Worm (Caenorhabditis elegans) whole organism, L1 larva: ENCODE data around the gene R05F9.11.

ENCODE experiments used
- ama-1 ChIP-seq: fragments of 150-350 bp; optimal IDR thresholded peaks from 2 replicates; lab custom pipeline; 2014
- ceh-8 ChIP-seq: fragments of 200-800 bp; sonication (Bioruptor generic); optimal IDR thresholded peaks from 2 replicates; lab custom pipeline; 2018; ENCODE audit warnings: mild to moderate bottlenecking, missing genetic modification characterization, moderate library complexity, missing compliant biosample characterization
- ceh-82 ChIP-seq, 3 experiments: fragments of 150-350 bp in 1 of 3; sonication (generic microtip) in 2 of 3; optimal IDR thresholded peaks; 2 replicates each; lab custom pipeline; 2014 to 2017; ENCODE audit warnings: missing biosample characterization in 3 of 3, missing genetic modification characterization in 3 of 3
- elt-2 ChIP-seq: sonication (generic microtip); optimal IDR thresholded peaks from 2 replicates; lab custom pipeline; 2016; ENCODE audit warnings: missing genetic modification characterization, mild to moderate bottlenecking, inconsistent platforms, missing compliant biosample characterization, missing genetic modification reagents
- mdl-1 ChIP-seq, 2 experiments: fragments of 150-350 bp; optimal IDR thresholded peaks; 2 replicates each; lab custom pipeline; 2014 to 2017; ENCODE audit warnings: missing biosample characterization in 2 of 2, missing genetic modification characterization in 2 of 2, inconsistent platforms in 1 of 2
- nhr-90 ChIP-seq: sonication (generic microtip); optimal IDR thresholded peaks from 2 replicates; lab custom pipeline; 2016; ENCODE audit warnings: mild to moderate bottlenecking, missing genetic modification characterization, missing compliant biosample characterization; ENCODE audit not compliant: poor library complexity
- tbx-2 ChIP-seq: sonication (generic microtip); optimal IDR thresholded peaks from 2 replicates; lab custom pipeline; 2016; ENCODE audit warnings: missing genetic modification characterization, missing compliant biosample characterization
- unc-62 ChIP-seq: fragments of 150-350 bp; optimal IDR thresholded peaks from 2 replicates; lab custom pipeline; 2014; ENCODE audit warnings: missing biosample characterization, missing genetic modification reagents, missing genetic modification characterization
- ztf-4 ChIP-seq: fragments of 150-350 bp; optimal IDR thresholded peaks from 2 replicates; lab custom pipeline; 2014; ENCODE audit warnings: missing biosample characterization, missing genetic modification characterization

DNA sequence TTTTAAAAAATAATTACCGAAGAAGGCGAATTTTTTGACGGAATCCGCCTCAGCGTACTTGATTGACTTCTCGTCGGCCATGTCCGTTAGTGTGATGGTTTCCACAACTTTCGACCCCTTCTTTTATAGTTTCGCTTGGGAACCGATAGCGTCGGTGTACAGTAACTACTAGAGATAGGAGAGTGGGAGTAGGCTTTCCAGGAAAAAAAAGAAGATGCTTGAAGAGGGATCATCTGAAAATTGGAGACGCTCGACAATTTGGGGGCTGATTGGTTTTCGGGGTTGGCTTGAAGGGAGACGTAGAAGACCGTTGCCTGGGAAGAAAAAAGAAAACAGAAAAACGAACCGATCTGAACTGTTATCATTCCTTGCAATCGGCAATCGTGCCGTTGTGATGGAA lies 43.3 kb downstream of the R05F9.11 start, which contains the start of gene col-20:
- TF ChIP-seq ama-1 (no peak), ceh-8 (GFP tag; lab: Kevin White, UChicago) (no peak), ztf-4 (tag; lab: Kevin White, UChicago) (no peak), nhr-90 (tag; lab: Kevin White, UChicago) (no peak), elt-2 (tag; lab: Kevin White, UChicago) (no peak), mdl-1 (tag; optimal IDR thresholded peaks at IDR 0.05; lab: Kevin White, UChicago) (no peak), tbx-2 (no peak), unc-62 (GFP tag; lab: Kevin White, UChicago) (no peak), ceh-82 (tag; optimal IDR thresholded peaks at IDR 0.05; lab: Kevin White, UChicago) (no peak)
